Worm (Caenorhabditis elegans) whole organism, L3 larva: ENCODE data around the gene F42G4.2.

Experiments used
- R02D3.7 ChIP-seq: fragments of 150-350 bp; optimal IDR thresholded peaks from 2 replicates; lab custom pipeline; 2014; ENCODE audit warnings: missing biosample characterization, missing genetic modification characterization
- ceh-82 ChIP-seq: fragments of 150-350 bp; optimal IDR thresholded peaks from 2 replicates; lab custom pipeline; 2014; ENCODE audit warnings: missing biosample characterization, missing genetic modification characterization
- elt-1 ChIP-seq: fragments of 150-350 bp; optimal IDR thresholded peaks from 2 replicates; lab custom pipeline; 2014; ENCODE audit warnings: missing biosample characterization, missing genetic modification characterization
- lin-39 ChIP-seq: fragments of 150-350 bp; optimal IDR thresholded peaks from 2 replicates; lab custom pipeline; 2018; ENCODE audit warnings: missing biosample characterization, missing genetic modification reagents, missing genetic modification characterization
- nfya-1 ChIP-seq: sonication (generic microtip); optimal IDR thresholded peaks from 2 replicates; lab custom pipeline; 2017; ENCODE audit warnings: missing genetic modification characterization, mild to moderate bottlenecking, missing compliant biosample characterization, antibody characterized with exemption, moderate library complexity; ENCODE audit not compliant: insufficient read depth
- nhr-12 ChIP-seq: fragments of 150-350 bp; optimal IDR thresholded peaks from 2 replicates; lab custom pipeline; 2014; ENCODE audit warnings: missing biosample characterization, missing genetic modification characterization
- nhr-237 ChIP-seq: fragments of 150-350 bp; optimal IDR thresholded peaks from 2 replicates; lab custom pipeline; 2014; ENCODE audit warnings: missing biosample characterization, missing genetic modification characterization
- nhr-25 ChIP-seq: sonication (generic microtip); optimal IDR thresholded peaks from 2 replicates; lab custom pipeline; 2017; ENCODE audit warnings: missing biosample characterization, missing genetic modification characterization
- nhr-67 ChIP-seq: fragments of 150-350 bp; optimal IDR thresholded peaks from 2 replicates; lab custom pipeline; 2014; ENCODE audit warnings: missing biosample characterization, missing genetic modification characterization
- nhr-76 ChIP-seq: fragments of 150-350 bp; sonication (generic microtip); optimal IDR thresholded peaks from 5 replicates; lab custom pipeline; 2014; ENCODE audit warnings: missing biosample characterization, missing genetic modification characterization
- unc-39 ChIP-seq: sonication (generic microtip); optimal IDR thresholded peaks from 4 replicates; lab custom pipeline; 2017; ENCODE audit warnings: missing biosample characterization, missing genetic modification characterization
- ztf-4 ChIP-seq: fragments of 150-350 bp; optimal IDR thresholded peaks from 2 replicates; lab custom pipeline; 2014; ENCODE audit warnings: missing biosample characterization, missing genetic modification characterization

DNA sequence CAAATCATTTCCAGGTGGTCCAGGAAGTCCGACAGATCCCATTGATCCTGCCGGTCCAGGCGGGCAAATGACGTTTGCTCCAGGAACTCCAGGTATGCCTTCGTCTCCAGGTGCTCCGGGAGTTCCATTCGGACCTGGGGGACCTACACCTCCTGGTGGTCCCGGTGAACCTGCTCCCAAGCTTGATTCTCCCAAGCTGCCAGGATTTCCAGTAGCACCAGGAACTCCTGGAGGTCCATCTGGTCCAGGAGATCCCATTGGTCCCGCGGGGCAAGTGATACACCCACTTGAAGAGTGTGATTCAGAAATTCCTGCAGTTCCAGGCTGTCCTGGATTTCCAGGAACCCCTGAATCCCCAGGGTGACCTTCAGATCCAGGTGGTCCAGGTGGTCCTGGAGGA lies 48.6 kb downstream of the F42G4.2 start:
- no peak for TF ChIP-seq nhr-67 (tag; lab: Kevin White, UChicago)
- no peak for TF ChIP-seq nfya-1 (tag; lab: Kevin White, UChicago)
- TF ChIP-seq nhr-237 (tag; lab: Kevin White, UChicago): no peak
- no peak for TF ChIP-seq unc-39
- TF ChIP-seq nhr-12: no peak
- TF ChIP-seq R02D3.7 (tag; lab: Kevin White, UChicago): no peak
- TF ChIP-seq nhr-25: no peak
- TF ChIP-seq lin-39 (tag; lab: Kevin White, UChicago): no peak
- TF ChIP-seq ceh-82 (tag; lab: Kevin White, UChicago): no peak
- TF ChIP-seq ztf-4 (tag; lab: Kevin White, UChicago): no peak
- TF ChIP-seq nhr-76: no peak
- TF ChIP-seq elt-1 (tag; lab: Kevin White, UChicago): no peak
